Fruit fly (Drosophila melanogaster) whole organism, adult: ENCODE results near the gene Pxd.

Experiments
- CG5204 ChIP-seq: fragments of 200-800 bp; sonication (Bioruptor generic); optimal IDR thresholded peaks from 2 replicates; lab custom pipeline; 2016; ENCODE audit warnings: missing biosample characterization, missing genetic modification characterization
- CG7101 ChIP-seq: fragments of 200-800 bp; sonication (Bioruptor generic); optimal IDR thresholded peaks from 2 replicates; lab custom pipeline; 2018; ENCODE audit warnings: missing biosample characterization, mild to moderate bottlenecking, missing genetic modification characterization, moderate library complexity
- Clk ChIP-seq: fragments of 200-800 bp; sonication (Bioruptor generic); optimal IDR thresholded peaks from 2 replicates; lab custom pipeline; 2017; ENCODE audit warnings: missing biosample characterization, missing genetic modification characterization
- bab1 ChIP-seq: fragments of 200-800 bp; sonication (Bioruptor generic); optimal IDR thresholded peaks from 3 replicates; lab custom pipeline; 2019; ENCODE audit warnings: missing biosample characterization, mild to moderate bottlenecking, missing genetic modification characterization, moderate library complexity

DNA sequence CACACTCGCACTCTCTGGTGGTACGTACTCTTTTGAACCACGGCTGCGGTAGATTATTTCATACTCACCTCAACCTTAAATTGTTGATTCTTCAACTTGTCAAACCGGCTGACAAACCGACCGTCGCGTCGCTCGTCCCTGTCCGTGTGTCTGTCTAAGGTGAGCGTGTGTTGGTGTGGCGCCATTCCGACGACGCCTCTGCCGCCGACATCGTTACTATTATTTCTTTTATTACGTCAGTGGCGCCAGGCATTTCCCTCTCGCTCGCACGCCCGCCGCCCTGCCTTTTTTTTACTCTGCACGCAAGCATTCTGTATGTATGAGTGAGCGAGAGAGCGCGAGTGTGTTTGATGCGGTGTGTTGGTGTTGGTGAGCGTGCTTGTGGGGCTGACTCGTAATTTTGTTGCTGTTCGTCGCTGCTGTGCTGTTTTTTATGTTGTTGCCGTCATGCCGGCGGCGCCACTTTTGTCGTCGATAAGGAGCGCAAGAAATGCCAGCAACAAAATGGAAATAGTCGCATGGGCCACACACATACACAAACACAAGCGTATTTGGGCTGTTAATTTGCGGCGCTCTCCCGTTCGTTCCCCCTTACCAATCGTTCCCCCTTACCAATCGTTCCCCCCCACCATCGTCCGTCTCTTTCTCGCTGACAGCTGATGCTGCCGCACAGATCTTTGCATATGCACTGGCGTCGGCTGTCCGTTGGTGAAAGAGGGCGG is 42.0 kb downstream of the Pxd start:
- peak; percentile 9 for TF ChIP-seq CG7101 (tag; lab: Kevin White, UChicago)
- TF ChIP-seq bab1 (GFP tag; lab: Kevin White, UChicago), result peak; percentile 22
- TF ChIP-seq Clk, result no peak
- no peak for TF ChIP-seq CG5204
